Fruit fly (Drosophila melanogaster) whole organism, embryonic: ENCODE results near the gene Dlip1.

Experiments used
- Asciz ChIP-seq: fragments of 200-800 bp; sonication (Bioruptor generic); optimal IDR thresholded peaks from 2 replicates; lab custom pipeline; 2017; ENCODE audit warnings: missing biosample characterization, mild to moderate bottlenecking, missing genetic modification characterization, missing genetic modification reagents
- CG11398 ChIP-seq: fragments of 200-800 bp; sonication (Bioruptor generic); optimal IDR thresholded peaks from 2 replicates; lab custom pipeline; 2016; ENCODE audit warnings: missing biosample characterization, missing genetic modification characterization
- CG12155 ChIP-seq: fragments of 200-800 bp; sonication (Bioruptor generic); optimal IDR thresholded peaks from 3 replicates; lab custom pipeline; 2016; ENCODE audit warnings: missing biosample characterization, missing genetic modification characterization
- CG13894 ChIP-seq: fragments of 200-800 bp; sonication (Bioruptor generic); optimal IDR thresholded peaks from 3 replicates; lab custom pipeline; 2018; ENCODE audit warnings: missing biosample characterization, mild to moderate bottlenecking, missing genetic modification characterization, moderate library complexity
- CG15073 ChIP-seq: fragments of 200-800 bp; sonication (Bioruptor generic); optimal IDR thresholded peaks from 2 replicates; lab custom pipeline; 2016; ENCODE audit warnings: missing biosample characterization, missing genetic modification characterization
- CG1603 ChIP-seq: fragments of 200-800 bp; sonication (Bioruptor generic); optimal IDR thresholded peaks from 2 replicates; lab custom pipeline; 2019; ENCODE audit warnings: missing biosample characterization, mild to moderate bottlenecking, missing genetic modification characterization, moderate library complexity
- CG17328 ChIP-seq: fragments of 200-800 bp; sonication (Bioruptor generic); IDR thresholded peaks from 2 replicates; pipeline ENCODE4 v1.3.6; 2022; ENCODE audit warnings: missing biosample characterization, missing genetic modification characterization
- CG4328 ChIP-seq: fragments of 200-800 bp; sonication (Bioruptor generic); optimal IDR thresholded peaks from 3 replicates; lab custom pipeline; 2017; ENCODE audit warnings: missing biosample characterization, missing genetic modification reagents, missing genetic modification characterization
- CG5180 ChIP-seq: fragments of 200-800 bp; sonication (Bioruptor generic); optimal IDR thresholded peaks from 3 replicates; lab custom pipeline; 2017; ENCODE audit warnings: missing biosample characterization, missing genetic modification characterization, mild to moderate bottlenecking, moderate library complexity, missing genetic modification reagents
- CG6654 ChIP-seq: fragments of 200-800 bp; sonication (Bioruptor generic); optimal IDR thresholded peaks from 2 replicates; lab custom pipeline; 2017; ENCODE audit warnings: missing biosample characterization, mild to moderate bottlenecking, missing genetic modification characterization
- CG6791 ChIP-seq: fragments of 200-800 bp; sonication (Bioruptor generic); IDR thresholded peaks from 3 replicates; pipeline ENCODE4 v1.3.6; 2022; ENCODE audit warnings: missing biosample characterization, missing genetic modification characterization; ENCODE audit not compliant: partially characterized antibody
- CG9215 ChIP-seq: fragments of 200-800 bp; sonication (Bioruptor generic); IDR thresholded peaks from 2 replicates; pipeline ENCODE4 v1.3.6; 2022; ENCODE audit warnings: missing biosample characterization, missing genetic modification characterization
- Deaf1 ChIP-seq: fragments of 200-800 bp; optimal IDR thresholded peaks from 3 replicates; lab custom pipeline; 2019; ENCODE audit warnings: missing biosample characterization, mild to moderate bottlenecking, missing genetic modification characterization, moderate library complexity
- Dek ChIP-seq: fragments of 200-800 bp; sonication (Bioruptor generic); optimal IDR thresholded peaks from 3 replicates; lab custom pipeline; 2019; ENCODE audit warnings: missing biosample characterization, mild to moderate bottlenecking, missing genetic modification characterization, moderate library complexity
- Dfd ChIP-seq, 2 experiments: fragments of >200 bp; optimal IDR thresholded peaks; 2 replicates each; lab custom pipeline; 2017; ENCODE audit warnings: missing biosample characterization in 2 of 2, missing genetic modification characterization in 2 of 2
- Dip2 ChIP-seq: fragments of 200-800 bp; sonication (Bioruptor generic); IDR thresholded peaks from 2 replicates; pipeline ENCODE4 v1.3.6; 2022; ENCODE audit warnings: missing biosample characterization, missing genetic modification characterization
- GATAe ChIP-seq: fragments of 200-800 bp; sonication (Bioruptor generic); conservative IDR thresholded peaks from 2 replicates; pipeline ENCODE4 v1.3.6; 2022; ENCODE audit warnings: missing biosample characterization, missing genetic modification characterization
- Myb ChIP-seq: fragments of 200-800 bp; sonication (Bioruptor generic); optimal IDR thresholded peaks from 2 replicates; lab custom pipeline; 2016; ENCODE audit warnings: missing biosample characterization, missing genetic modification characterization
- Pdp1 ChIP-seq, 2 experiments: fragments of 200-800 bp; sonication (Bioruptor generic); optimal IDR thresholded peaks; 3 replicates each; lab custom pipeline; 2016; ENCODE audit warnings: missing biosample characterization in 2 of 2, missing genetic modification characterization in 2 of 2, mild to moderate bottlenecking in 1 of 2, moderate library complexity in 1 of 2
- Sin3A ChIP-seq: fragments of >200 bp; optimal IDR thresholded peaks from 2 replicates; lab custom pipeline; 2018
- cad ChIP-seq: fragments of >200 bp; optimal IDR thresholded peaks from 2 replicates; lab custom pipeline; 2017; ENCODE audit warnings: missing biosample characterization, missing genetic modification characterization
- chm ChIP-seq: fragments of 200-800 bp; sonication (Bioruptor generic); IDR thresholded peaks from 2 replicates; pipeline ENCODE4 v1.3.6; 2022; ENCODE audit warnings: missing biosample characterization, missing genetic modification characterization
- crol ChIP-seq: fragments of 200-800 bp; sonication (Bioruptor generic); IDR thresholded peaks from 2 replicates; pipeline ENCODE4 v1.3.6; 2022; ENCODE audit warnings: missing biosample characterization, missing genetic modification characterization
- da ChIP-seq: fragments of 200-800 bp; sonication (Bioruptor generic); optimal IDR thresholded peaks from 2 replicates; lab custom pipeline; 2016; ENCODE audit warnings: missing biosample characterization, missing genetic modification characterization
- gem ChIP-seq: fragments of 200-800 bp; sonication (Bioruptor generic); optimal IDR thresholded peaks from 2 replicates; lab custom pipeline; 2019; ENCODE audit warnings: missing biosample characterization, mild to moderate bottlenecking, missing genetic modification characterization, moderate library complexity
- grn ChIP-seq: fragments of 200-800 bp; sonication (Bioruptor generic); optimal IDR thresholded peaks from 3 replicates; lab custom pipeline; 2017; ENCODE audit warnings: missing biosample characterization, missing genetic modification characterization
- insv ChIP-seq, 2 experiments: fragments of 200-800 bp; sonication (Bioruptor generic); optimal IDR thresholded peaks; 3 replicates each; lab custom pipeline; 2016 to 2018; ENCODE audit warnings: missing biosample characterization in 2 of 2, missing genetic modification characterization in 2 of 2
- jigr1 ChIP-seq: fragments of 200-800 bp; sonication (Bioruptor generic); IDR thresholded peaks from 3 replicates; pipeline ENCODE4 v1.3.6; 2022; ENCODE audit warnings: missing biosample characterization, missing genetic modification characterization
- kni ChIP-seq: fragments of 200-800 bp; sonication (Bioruptor generic); optimal IDR thresholded peaks from 3 replicates; lab custom pipeline; 2017; ENCODE audit warnings: mild to moderate bottlenecking, missing biosample characterization, missing genetic modification reagents, missing genetic modification characterization
- lab ChIP-seq: fragments of 200-800 bp; sonication (Bioruptor generic); optimal IDR thresholded peaks from 3 replicates; lab custom pipeline; 2017; ENCODE audit warnings: missing biosample characterization, missing genetic modification characterization, mild to moderate bottlenecking, moderate library complexity, missing genetic modification reagents
- mld ChIP-seq: fragments of 200-800 bp; sonication (Bioruptor generic); IDR thresholded peaks from 3 replicates; pipeline ENCODE4 v1.3.6; 2022; ENCODE audit warnings: missing biosample characterization, missing genetic modification characterization; ENCODE audit not compliant: partially characterized antibody
- pros ChIP-seq: fragments of 200-800 bp; sonication (Bioruptor generic); optimal IDR thresholded peaks from 3 replicates; lab custom pipeline; 2019; ENCODE audit warnings: missing biosample characterization, mild to moderate bottlenecking, missing genetic modification characterization, moderate library complexity
- sens ChIP-seq: fragments of 200-800 bp; sonication (Bioruptor generic); peaks from one replicate; lab custom pipeline; 2016; ENCODE audit warnings: missing biosample characterization, missing genetic modification characterization
- sisA ChIP-seq: fragments of 200-800 bp; sonication (Bioruptor generic); IDR thresholded peaks from 2 replicates; pipeline ENCODE4 v1.3.6; 2022; ENCODE audit warnings: missing biosample characterization, missing genetic modification characterization
- slp2 ChIP-seq: fragments of 200-800 bp; sonication (Bioruptor generic); optimal IDR thresholded peaks from 2 replicates; lab custom pipeline; 2016; ENCODE audit warnings: missing biosample characterization, missing genetic modification characterization
- so ChIP-seq: fragments of 200-800 bp; sonication (Bioruptor generic); IDR thresholded peaks from 3 replicates; pipeline ENCODE4 v1.3.6; 2022; ENCODE audit warnings: missing biosample characterization, missing genetic modification characterization
- sqz ChIP-seq: fragments of 200-800 bp; sonication (Bioruptor generic); optimal IDR thresholded peaks from 3 replicates; lab custom pipeline; 2018; ENCODE audit warnings: missing biosample characterization, mild to moderate bottlenecking, missing genetic modification characterization
- sr ChIP-seq: fragments of 200-800 bp; sonication (Bioruptor generic); IDR thresholded peaks from 3 replicates; pipeline ENCODE4 v1.3.6; 2022; ENCODE audit warnings: missing biosample characterization, missing genetic modification characterization
- tll ChIP-seq, 2 experiments: fragments of 200-800 bp in 1 of 2; fragments of >200 bp in 1 of 2; sonication (Bioruptor generic) in 1 of 2; optimal IDR thresholded peaks; 2 replicates each; lab custom pipeline; 2017 to 2019; ENCODE audit warnings: missing biosample characterization in 2 of 2, missing genetic modification characterization in 2 of 2, mild to moderate bottlenecking in 1 of 2, moderate library complexity in 1 of 2
- tx ChIP-seq: fragments of 200-800 bp; sonication (Bioruptor generic); optimal IDR thresholded peaks from 2 replicates; lab custom pipeline; 2016; ENCODE audit warnings: missing biosample characterization, missing genetic modification characterization
- zen ChIP-seq: fragments of 200-800 bp; sonication (Bioruptor generic); optimal IDR thresholded peaks from 3 replicates; lab custom pipeline; 2018; ENCODE audit warnings: missing biosample characterization, mild to moderate bottlenecking, missing genetic modification characterization, moderate library complexity
- zf30C ChIP-seq: fragments of 200-800 bp; sonication (Bioruptor generic); optimal IDR thresholded peaks from 3 replicates; lab custom pipeline; 2018; ENCODE audit warnings: missing biosample characterization, mild to moderate bottlenecking, missing genetic modification characterization

Gene Dlip1

dm6 chrX:9132589-9133237 lies 25.7 kb upstream of the Dlip1 start (continued):
- TF ChIP-seq Dek (no peak), so (GFP tag; lab: Robert Waterston, UW) (no peak), Deaf1 (peak; percentile 2), grn (GFP tag; lab: Kevin White, UChicago) (peak; percentile 90), kni (peak; percentile 82), sr (GFP tag; lab: Robert Waterston, UW) (no peak), Myb (GFP tag; lab: Kevin White, UChicago) (no peak), sisA (GFP tag; lab: Robert Waterston, UW) (no peak), CG4328 (no peak), lab (GFP tag; lab: Kevin White, UChicago) (no peak), Asciz (GFP tag; lab: Kevin White, UChicago) (no peak), gem (tag; lab: Kevin White, UChicago) (no peak), CG9215 (GFP tag; lab: Robert Waterston, UW) (no peak), da (GFP tag; lab: Kevin White, UChicago) (no peak), CG6654 (no peak), CG11398 (GFP tag; lab: Kevin White, UChicago) (no peak), tll (GFP tag; optimal IDR thresholded peaks at IDR 0.05; lab: Kevin White, UChicago) (peak in 1 of 2 experiments; percentile 86), pros (GFP tag; lab: Kevin White, UChicago) (peak; percentile 29), Sin3A (lab: Kevin White, UChicago) (no peak), mld (GFP tag; lab: Robert Waterston, UW) (no peak), slp2 (GFP tag; lab: Kevin White, UChicago) (no peak), CG6791 (GFP tag; lab: Robert Waterston, UW) (peak; percentile 13; the same call in 1 of the 3 replicates), Dip2 (GFP tag; lab: Robert Waterston, UW) (no peak), tx (GFP tag; lab: Kevin White, UChicago) (no peak), Dfd (GFP tag; optimal IDR thresholded peaks at IDR 0.05; lab: Kevin White, UChicago) (no peak), CG5180 (GFP tag; lab: Kevin White, UChicago) (peak; percentile 30), chm (GFP tag; lab: Robert Waterston, UW) (no peak), CG17328 (GFP tag; lab: Robert Waterston, UW) (no peak), sqz (peak; percentile 40), GATAe (GFP tag; lab: Robert Waterston, UW) (no peak), zen (tag; lab: Kevin White, UChicago) (peak; percentile 85)
- TF ChIP-seq, all 482 proteins: peak for 21

dm6 chrX:9133577-9134240 lies 24.7 kb upstream of the Dlip1 start:
- no peak for TF ChIP-seq CG6791 (GFP tag; lab: Robert Waterston, UW)
- TF ChIP-seq CG15073 (GFP tag; lab: Kevin White, UChicago), result no peak
- peak; percentile 8 for TF ChIP-seq CG1603 (tag; lab: Kevin White, UChicago)
- peak; percentile 53 for TF ChIP-seq zf30C (GFP tag; lab: Kevin White, UChicago)
- peak; percentile 37 for TF ChIP-seq CG13894
- no peak for TF ChIP-seq CG12155 (GFP tag; lab: Kevin White, UChicago)
- peak; percentile 17; the same call in 1 of the 2 replicates for TF ChIP-seq crol (GFP tag; lab: Robert Waterston, UW)
- peak; percentile 57 for TF ChIP-seq kni
- TF ChIP-seq cad (GFP tag; lab: Kevin White, UChicago), result peak; percentile 11
- TF ChIP-seq sens (GFP tag; lab: Kevin White, UChicago), result peak; percentile 37
- peak; percentile 61 for TF ChIP-seq Deaf1
- TF ChIP-seq jigr1, result no peak
- TF ChIP-seq insv (GFP tag; optimal IDR thresholded peaks at IDR 0.05; lab: Kevin White, UChicago), result peak in 1 of 2 experiments; percentile 83
- TF ChIP-seq grn (GFP tag; lab: Kevin White, UChicago), result peak; percentile 92
- TF ChIP-seq Pdp1 (GFP tag; optimal IDR thresholded peaks at IDR 0.05; lab: Kevin White, UChicago), result peak in 1 of 2 experiments; percentile 12
- TF ChIP-seq CG5180 (GFP tag; lab: Kevin White, UChicago), result peak; percentile 37
- TF ChIP-seq, all 482 proteins: peak for 12
